Fruit fly (Drosophila melanogaster) whole organism, embryonic: ENCODE data around the gene CG10019.

ENCODE experiments used
- Abd-B ChIP-seq: fragments of 200-800 bp; sonication (Bioruptor generic); optimal IDR thresholded peaks from 2 replicates; lab custom pipeline; 2018; ENCODE audit warnings: missing biosample characterization, mild to moderate bottlenecking, missing genetic modification characterization, moderate library complexity
- B-H1 ChIP-seq: fragments of 200-800 bp; sonication (Bioruptor generic); IDR thresholded peaks from 3 replicates; pipeline ENCODE4 v1.3.6; 2022; ENCODE audit warnings: missing biosample characterization, missing genetic modification characterization
- Bgb ChIP-seq: fragments of 200-800 bp; sonication (Bioruptor generic); IDR thresholded peaks from 2 replicates; pipeline ENCODE4 v1.3.6; 2022; ENCODE audit warnings: missing biosample characterization, missing genetic modification characterization; ENCODE audit not compliant: partially characterized antibody
- CG10147 ChIP-seq: fragments of 200-800 bp; sonication (Bioruptor generic); optimal IDR thresholded peaks from 2 replicates; lab custom pipeline; 2019; ENCODE audit warnings: missing biosample characterization, mild to moderate bottlenecking, missing genetic modification characterization, moderate library complexity
- CG10209 ChIP-seq: fragments of 200-800 bp; sonication (Bioruptor generic); optimal IDR thresholded peaks from 3 replicates; lab custom pipeline; 2017; ENCODE audit warnings: missing biosample characterization, mild to moderate bottlenecking, missing genetic modification characterization, missing genetic modification reagents
- CG10462 ChIP-seq: fragments of 200-800 bp; sonication (Bioruptor generic); optimal IDR thresholded peaks from 2 replicates; lab custom pipeline; 2016; ENCODE audit warnings: missing biosample characterization, missing genetic modification characterization
- CG10654 ChIP-seq: fragments of 200-800 bp; sonication (Bioruptor generic); optimal IDR thresholded peaks from 2 replicates; lab custom pipeline; 2016; ENCODE audit warnings: missing biosample characterization, missing genetic modification characterization
- CG11560 ChIP-seq: fragments of 200-800 bp; sonication (Bioruptor generic); IDR thresholded peaks from 3 replicates; pipeline ENCODE4 v1.3.6; 2022; ENCODE audit warnings: missing biosample characterization, missing genetic modification characterization
- CG12769 ChIP-seq: fragments of 200-800 bp; sonication (Bioruptor generic); optimal IDR thresholded peaks from 2 replicates; lab custom pipeline; 2019; ENCODE audit warnings: missing biosample characterization, mild to moderate bottlenecking, missing genetic modification characterization, moderate library complexity
- CG13287 ChIP-seq: fragments of 200-800 bp; sonication (Bioruptor generic); IDR thresholded peaks from 2 replicates; pipeline ENCODE4 v1.3.6; 2022; ENCODE audit warnings: missing biosample characterization, missing genetic modification characterization; ENCODE audit not compliant: partially characterized antibody
- CG13894 ChIP-seq: fragments of 200-800 bp; sonication (Bioruptor generic); optimal IDR thresholded peaks from 3 replicates; lab custom pipeline; 2018; ENCODE audit warnings: missing biosample characterization, mild to moderate bottlenecking, missing genetic modification characterization, moderate library complexity
- CG14710 ChIP-seq: fragments of 200-800 bp; sonication (Bioruptor generic); optimal IDR thresholded peaks from 3 replicates; lab custom pipeline; 2019; ENCODE audit warnings: missing biosample characterization, mild to moderate bottlenecking, missing genetic modification characterization, moderate library complexity
- CG15479 ChIP-seq: fragments of 200-800 bp; sonication (Bioruptor generic); optimal IDR thresholded peaks from 3 replicates; lab custom pipeline; 2019; ENCODE audit warnings: missing biosample characterization, mild to moderate bottlenecking, missing genetic modification characterization, moderate library complexity
- CG1647 ChIP-seq: fragments of 200-800 bp; sonication (Bioruptor generic); optimal IDR thresholded peaks from 3 replicates; lab custom pipeline; 2016; ENCODE audit warnings: missing biosample characterization, missing genetic modification characterization
- CG16779 ChIP-seq: fragments of 200-800 bp; sonication (Bioruptor generic); IDR thresholded peaks from 2 replicates; pipeline ENCODE4 v1.3.6; 2022; ENCODE audit warnings: missing biosample characterization, missing genetic modification characterization
- CG2116 ChIP-seq: fragments of 200-800 bp; sonication (Bioruptor generic); optimal IDR thresholded peaks from 3 replicates; lab custom pipeline; 2018; ENCODE audit warnings: missing biosample characterization, mild to moderate bottlenecking, missing genetic modification characterization
- CG30020 ChIP-seq: fragments of 200-800 bp; optimal IDR thresholded peaks from 2 replicates; lab custom pipeline; 2019; ENCODE audit warnings: missing biosample characterization, mild to moderate bottlenecking, missing genetic modification characterization, moderate library complexity
- CG34224 ChIP-seq: fragments of 200-800 bp; sonication (Bioruptor generic); IDR thresholded peaks from 3 replicates; pipeline ENCODE4 v1.3.6; 2022; ENCODE audit warnings: missing biosample characterization, missing genetic modification characterization; ENCODE audit not compliant: partially characterized antibody
- CG4617 ChIP-seq: fragments of 200-800 bp; sonication (Bioruptor generic); optimal IDR thresholded peaks from 3 replicates; lab custom pipeline; 2016; ENCODE audit warnings: missing biosample characterization, missing genetic modification characterization, borderline replicate concordance
- CG5180 ChIP-seq: fragments of 200-800 bp; sonication (Bioruptor generic); optimal IDR thresholded peaks from 3 replicates; lab custom pipeline; 2017; ENCODE audit warnings: missing biosample characterization, missing genetic modification characterization, mild to moderate bottlenecking, moderate library complexity, missing genetic modification reagents
- CG5245 ChIP-seq: fragments of 200-800 bp; sonication (Bioruptor generic); optimal IDR thresholded peaks from 3 replicates; lab custom pipeline; 2016; ENCODE audit warnings: missing biosample characterization, missing genetic modification characterization
- CG6254 ChIP-seq: fragments of 200-800 bp; sonication (Bioruptor generic); optimal IDR thresholded peaks from 3 replicates; lab custom pipeline; 2017; ENCODE audit warnings: mild to moderate bottlenecking, missing biosample characterization, missing genetic modification reagents, missing genetic modification characterization
- CG7839 ChIP-seq: fragments of 200-800 bp; sonication (Bioruptor generic); optimal IDR thresholded peaks from 3 replicates; lab custom pipeline; 2018; ENCODE audit warnings: missing biosample characterization, mild to moderate bottlenecking, missing genetic modification characterization, moderate library complexity
- CG7963 ChIP-seq: fragments of 200-800 bp; sonication (Bioruptor generic); IDR thresholded peaks from 3 replicates; pipeline ENCODE4 v1.3.6; 2022; ENCODE audit warnings: missing biosample characterization, missing genetic modification characterization; ENCODE audit not compliant: partially characterized antibody
- CG7987 ChIP-seq: fragments of 200-800 bp; sonication (Bioruptor generic); optimal IDR thresholded peaks from 2 replicates; lab custom pipeline; 2018; ENCODE audit warnings: missing biosample characterization, mild to moderate bottlenecking, missing genetic modification characterization, moderate library complexity
- CG8388 ChIP-seq: fragments of 200-800 bp; sonication (Bioruptor generic); optimal IDR thresholded peaks from 2 replicates; lab custom pipeline; 2019; ENCODE audit warnings: missing biosample characterization, mild to moderate bottlenecking, missing genetic modification characterization, moderate library complexity
- CG8944 ChIP-seq: fragments of 200-800 bp; sonication (Bioruptor generic); optimal IDR thresholded peaks from 3 replicates; lab custom pipeline; 2016; ENCODE audit warnings: missing biosample characterization, missing genetic modification characterization
- CG9727 ChIP-seq: fragments of 200-800 bp; sonication (Bioruptor generic); optimal IDR thresholded peaks from 3 replicates; lab custom pipeline; 2017; ENCODE audit warnings: missing biosample characterization, mild to moderate bottlenecking, missing genetic modification characterization
- CoRest ChIP-seq: fragments of 200-800 bp; sonication (Bioruptor generic); optimal IDR thresholded peaks from 3 replicates; lab custom pipeline; 2018; ENCODE audit warnings: missing biosample characterization, mild to moderate bottlenecking, missing genetic modification characterization, moderate library complexity
- D ChIP-seq, 2 experiments: fragments of 200-800 bp in 1 of 2; fragments of >200 bp in 1 of 2; sonication (Bioruptor generic) in 1 of 2; optimal IDR thresholded peaks; 2 replicates in 1 of 2; 3 replicates in 1 of 2; lab custom pipeline; 2017; ENCODE audit warnings: mild to moderate bottlenecking in 1 of 2, missing biosample characterization in 1 of 2, missing genetic modification characterization in 1 of 2, missing genetic modification reagents in 1 of 2
- D19B ChIP-seq: fragments of 200-800 bp; sonication (Bioruptor generic); optimal IDR thresholded peaks from 2 replicates; lab custom pipeline; 2017; ENCODE audit warnings: missing biosample characterization, mild to moderate bottlenecking, missing genetic modification characterization
- Dbx ChIP-seq: fragments of 200-800 bp; sonication (Bioruptor generic); IDR thresholded peaks from 3 replicates; pipeline ENCODE4 v1.3.6; 2022; ENCODE audit warnings: missing biosample characterization, missing genetic modification characterization
- Pdp1 ChIP-seq, 2 experiments: fragments of 200-800 bp; sonication (Bioruptor generic); optimal IDR thresholded peaks; 3 replicates each; lab custom pipeline; 2016; ENCODE audit warnings: missing biosample characterization in 2 of 2, missing genetic modification characterization in 2 of 2, mild to moderate bottlenecking in 1 of 2, moderate library complexity in 1 of 2
- Rx ChIP-seq: fragments of 200-800 bp; sonication (Bioruptor generic); IDR thresholded peaks from 2 replicates; pipeline ENCODE4 v1.3.6; 2022; ENCODE audit warnings: missing biosample characterization, missing genetic modification characterization
- caup ChIP-seq: fragments of 200-800 bp; sonication (Bioruptor generic); optimal IDR thresholded peaks from 3 replicates; lab custom pipeline; 2017; ENCODE audit warnings: missing biosample characterization, mild to moderate bottlenecking, missing genetic modification characterization, moderate library complexity; ENCODE audit not compliant: severe bottlenecking
- cg ChIP-seq: fragments of 200-800 bp; sonication (Bioruptor generic); optimal IDR thresholded peaks from 3 replicates; lab custom pipeline; 2019; ENCODE audit warnings: missing biosample characterization, mild to moderate bottlenecking, missing genetic modification characterization, moderate library complexity
- crc ChIP-seq: fragments of 200-800 bp; sonication (Bioruptor generic); optimal IDR thresholded peaks from 2 replicates; lab custom pipeline; 2016; ENCODE audit warnings: missing biosample characterization, missing genetic modification characterization
- nmo ChIP-seq: fragments of 200-800 bp; sonication (Bioruptor generic); optimal IDR thresholded peaks from 2 replicates; lab custom pipeline; 2018; ENCODE audit warnings: missing biosample characterization, mild to moderate bottlenecking, missing genetic modification characterization, moderate library complexity
- pros ChIP-seq: fragments of 200-800 bp; sonication (Bioruptor generic); optimal IDR thresholded peaks from 3 replicates; lab custom pipeline; 2019; ENCODE audit warnings: missing biosample characterization, mild to moderate bottlenecking, missing genetic modification characterization, moderate library complexity
- sim ChIP-seq: fragments of 200-800 bp; sonication (Bioruptor generic); IDR thresholded peaks from 2 replicates; pipeline ENCODE4 v1.3.6; 2022; ENCODE audit warnings: missing biosample characterization, missing genetic modification characterization
- tap ChIP-seq: fragments of 200-800 bp; optimal IDR thresholded peaks from 3 replicates; lab custom pipeline; 2019; ENCODE audit warnings: missing biosample characterization, mild to moderate bottlenecking, missing genetic modification characterization, moderate library complexity
- tna ChIP-seq: fragments of 200-800 bp; sonication (Bioruptor generic); IDR thresholded peaks from 2 replicates; pipeline ENCODE4 v1.3.6; 2022; ENCODE audit warnings: missing biosample characterization, missing genetic modification characterization; ENCODE audit not compliant: partially characterized antibody
- ttk ChIP-seq: fragments of 200-800 bp; sonication (Bioruptor generic); IDR thresholded peaks from 2 replicates; pipeline ENCODE4 v2.1.2; 2022; ENCODE audit warnings: missing biosample characterization, missing genetic modification characterization
- tup ChIP-seq: fragments of 200-800 bp; sonication (Bioruptor generic); optimal IDR thresholded peaks from 2 replicates; lab custom pipeline; 2016; ENCODE audit warnings: missing biosample characterization, mild to moderate bottlenecking, missing genetic modification characterization, moderate library complexity
- wek ChIP-seq: fragments of 200-800 bp; sonication (Bioruptor generic); optimal IDR thresholded peaks from 3 replicates; lab custom pipeline; 2018; ENCODE audit warnings: missing biosample characterization, mild to moderate bottlenecking, missing genetic modification characterization, moderate library complexity
- zf30C ChIP-seq: fragments of 200-800 bp; sonication (Bioruptor generic); optimal IDR thresholded peaks from 3 replicates; lab custom pipeline; 2018; ENCODE audit warnings: missing biosample characterization, mild to moderate bottlenecking, missing genetic modification characterization

The CG10019 gene

DNA sequence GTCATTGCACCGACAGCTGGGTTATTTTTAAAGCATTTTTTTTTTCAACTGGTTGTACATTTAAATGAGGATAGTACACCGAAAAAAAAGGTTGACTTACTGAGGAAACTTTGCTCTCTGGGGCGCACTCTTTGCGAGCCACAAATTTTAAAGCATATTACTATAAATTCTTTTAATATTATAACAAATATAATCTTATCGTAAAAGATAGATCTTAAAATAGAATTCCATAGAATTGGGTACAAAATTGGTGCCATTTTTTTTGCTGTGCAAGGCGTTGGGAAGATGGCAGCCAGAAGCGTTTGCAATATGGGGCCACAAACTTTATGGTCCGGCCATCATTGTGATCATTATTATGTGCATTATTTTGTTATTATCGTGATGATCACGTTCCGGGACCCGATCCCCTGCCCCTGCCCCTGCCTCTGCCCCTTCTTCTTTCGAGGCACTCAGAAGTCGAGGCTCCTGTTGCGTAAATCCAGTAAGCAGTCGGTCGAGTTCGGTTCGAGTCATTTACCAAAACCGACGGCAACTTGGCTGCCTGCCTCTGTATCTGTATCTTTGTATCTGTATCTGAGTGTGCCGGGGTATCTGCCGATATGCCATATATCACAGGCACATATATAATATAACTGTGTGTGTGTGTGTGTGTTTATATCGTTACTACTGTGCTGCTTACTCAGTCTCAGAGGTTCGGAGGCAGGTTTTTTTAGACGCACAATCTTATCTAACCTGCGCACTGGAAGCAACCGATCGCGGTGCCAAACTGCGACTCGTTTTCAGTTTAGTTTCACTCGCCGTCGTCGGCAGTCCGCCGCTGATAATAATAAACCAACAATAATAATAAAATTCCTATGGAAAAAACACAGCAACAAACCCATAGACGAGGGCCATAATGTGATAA lies 48.1 kb downstream of the CG10019 start (continued):
- TF ChIP-seq CG7839: peak; percentile 58
- peak; percentile 18 for TF ChIP-seq CG14710 (tag; lab: Kevin White, UChicago)
- peak; percentile 11; the same call in 1 of the 2 replicates for TF ChIP-seq Bgb (GFP tag; lab: Robert Waterston, UW)
- no peak for TF ChIP-seq CG11560 (tag; lab: Robert Waterston, UW)
- TF ChIP-seq CG34224 (GFP tag; lab: Robert Waterston, UW): peak; percentile 33; the same call in 1 of the 3 replicates
- TF ChIP-seq D19B (GFP tag; lab: Kevin White, UChicago): no peak
- peak; percentile 28 for TF ChIP-seq CG6254 (GFP tag; lab: Kevin White, UChicago)
- peak; percentile 40; the same call in 1 of the 2 replicates for TF ChIP-seq CG13287
- TF ChIP-seq CG10147 (GFP tag; lab: Kevin White, UChicago): no peak
- TF ChIP-seq pros (GFP tag; lab: Kevin White, UChicago): peak; percentile 75
- peak; percentile 36 for TF ChIP-seq CG9727 (GFP tag; lab: Kevin White, UChicago)
- no peak for TF ChIP-seq CG8388 (GFP tag; lab: Kevin White, UChicago)
- TF ChIP-seq D (optimal IDR thresholded peaks at IDR 0.05; lab: Kevin White, UChicago): no peak
- TF ChIP-seq D (GFP tag; optimal IDR thresholded peaks at IDR 0.05; lab: Kevin White, UChicago): no peak
- TF ChIP-seq ttk (GFP tag; lab: Robert Waterston, UW): no peak
- no peak for TF ChIP-seq B-H1 (GFP tag; lab: Robert Waterston, UW)
- no peak for TF ChIP-seq tup
- TF ChIP-seq Abd-B: no peak
- peak; percentile 87 for TF ChIP-seq cg (GFP tag; lab: Kevin White, UChicago)
- peak; percentile 25 for TF ChIP-seq zf30C (GFP tag; lab: Kevin White, UChicago)
- TF ChIP-seq CG5245 (GFP tag; lab: Kevin White, UChicago): no peak
- peak; percentile 81 for TF ChIP-seq CG12769
- no peak for TF ChIP-seq CG30020 (tag; lab: Kevin White, UChicago)
- TF ChIP-seq crc (GFP tag; lab: Kevin White, UChicago): no peak
- TF ChIP-seq CG7987 (GFP tag; lab: Kevin White, UChicago): no peak
- TF ChIP-seq caup (GFP tag; lab: Kevin White, UChicago): peak; percentile 34
- peak; percentile 42 for TF ChIP-seq CoRest
- TF ChIP-seq tap (tag; lab: Kevin White, UChicago): no peak
- peak in 1 of 2 experiments; percentile 86 for TF ChIP-seq Pdp1 (GFP tag; optimal IDR thresholded peaks at IDR 0.05; lab: Kevin White, UChicago)
- no peak for TF ChIP-seq CG16779 (GFP tag; lab: Robert Waterston, UW)
- peak; percentile 93 for TF ChIP-seq CG13894 (tag; lab: Kevin White, UChicago)
- TF ChIP-seq CG5180 (GFP tag; lab: Kevin White, UChicago): peak; percentile 1
- TF ChIP-seq wek (GFP tag; lab: Kevin White, UChicago): no peak
- no peak for TF ChIP-seq CG4617
- no peak for TF ChIP-seq CG8944 (GFP tag; lab: Kevin White, UChicago)
- no peak for TF ChIP-seq CG1647
- TF ChIP-seq sim: no peak
- TF ChIP-seq CG15479 (GFP tag; lab: Kevin White, UChicago): peak; percentile 91
- TF ChIP-seq CG10209 (GFP tag; lab: Kevin White, UChicago): peak; percentile 46
- no peak for TF ChIP-seq CG7963
- TF ChIP-seq nmo (GFP tag; lab: Kevin White, UChicago): peak; percentile 35
- TF ChIP-seq CG10462 (GFP tag; lab: Kevin White, UChicago): no peak
- no peak for TF ChIP-seq CG2116 (GFP tag; lab: Kevin White, UChicago)
- TF ChIP-seq Rx (GFP tag; lab: Robert Waterston, UW): no peak
- peak; percentile 24; the same call in 1 of the 2 replicates for TF ChIP-seq tna (GFP tag; lab: Robert Waterston, UW)
- TF ChIP-seq CG10654 (GFP tag; lab: Kevin White, UChicago): no peak
- TF ChIP-seq Dbx (GFP tag; lab: Robert Waterston, UW): no peak
